Fruit fly (Drosophila melanogaster) whole organism, prepupa: ENCODE results near the gene CG6567.
A peak's percentile ranks its signal among the peaks of the same experiment; 100 is the strongest.

ENCODE experiments used
- Blimp-1 ChIP-seq: fragments of 200-800 bp; sonication (Bioruptor generic); optimal IDR thresholded peaks from 3 replicates; lab custom pipeline; 2017; ENCODE audit warnings: missing biosample characterization, missing genetic modification characterization, mild to moderate bottlenecking, moderate library complexity, missing genetic modification reagents
- CG10631 ChIP-seq: fragments of 200-800 bp; sonication (Bioruptor generic); optimal IDR thresholded peaks from 2 replicates; lab custom pipeline; 2016; ENCODE audit warnings: missing biosample characterization, missing genetic modification characterization
- CG11902 ChIP-seq: fragments of 200-800 bp; sonication (Bioruptor generic); optimal IDR thresholded peaks from 3 replicates; lab custom pipeline; 2016; ENCODE audit warnings: missing biosample characterization, missing genetic modification characterization
- CG15336 ChIP-seq: fragments of 200-800 bp; sonication (Bioruptor generic); IDR thresholded peaks from 2 replicates; pipeline ENCODE4 v1.3.6; 2022; ENCODE audit warnings: missing biosample characterization, missing genetic modification characterization
- CG3032 ChIP-seq: fragments of 200-800 bp; optimal IDR thresholded peaks from 2 replicates; lab custom pipeline; 2019; ENCODE audit warnings: missing biosample characterization, mild to moderate bottlenecking, missing genetic modification characterization, moderate library complexity
- CG31627 ChIP-seq: fragments of 200-800 bp; sonication (Bioruptor generic); optimal IDR thresholded peaks from 3 replicates; lab custom pipeline; 2016; ENCODE audit warnings: missing biosample characterization, missing genetic modification characterization
- CG32006 ChIP-seq: fragments of 200-800 bp; sonication (Bioruptor generic); optimal IDR thresholded peaks from 3 replicates; lab custom pipeline; 2017; ENCODE audit warnings: missing biosample characterization, mild to moderate bottlenecking, missing genetic modification characterization
- CG3919 ChIP-seq: fragments of 200-800 bp; sonication (Bioruptor generic); optimal IDR thresholded peaks from 3 replicates; lab custom pipeline; 2016; ENCODE audit warnings: missing biosample characterization, missing genetic modification characterization
- CG6163 ChIP-seq: fragments of 200-800 bp; sonication (Bioruptor generic); IDR thresholded peaks from 3 replicates; pipeline ENCODE4 v1.3.6; 2022; ENCODE audit warnings: missing biosample characterization, missing genetic modification characterization
- CG6276 ChIP-seq: fragments of 200-800 bp; sonication (Bioruptor generic); optimal IDR thresholded peaks from 2 replicates; lab custom pipeline; 2017; ENCODE audit warnings: missing biosample characterization, mild to moderate bottlenecking, missing genetic modification characterization
- CG6792 ChIP-seq: fragments of 200-800 bp; sonication (Bioruptor generic); optimal IDR thresholded peaks from 3 replicates; lab custom pipeline; 2016; ENCODE audit warnings: missing biosample characterization, missing genetic modification characterization
- CG6854 ChIP-seq: fragments of 200-800 bp; sonication (Bioruptor generic); optimal IDR thresholded peaks from 2 replicates; lab custom pipeline; 2017; ENCODE audit warnings: missing biosample characterization, mild to moderate bottlenecking, missing genetic modification characterization
- CG8119 ChIP-seq: fragments of 200-800 bp; sonication (Bioruptor generic); IDR thresholded peaks from 3 replicates; pipeline ENCODE4 v1.3.6; 2022; ENCODE audit warnings: missing biosample characterization, missing genetic modification characterization
- CG8319 ChIP-seq: fragments of 200-800 bp; sonication (Bioruptor generic); optimal IDR thresholded peaks from 3 replicates; lab custom pipeline; 2016; ENCODE audit warnings: missing biosample characterization, missing genetic modification characterization
- Eip75B ChIP-seq: fragments of 200-800 bp; sonication (Bioruptor generic); optimal IDR thresholded peaks from 3 replicates; lab custom pipeline; 2016; ENCODE audit warnings: missing biosample characterization, missing genetic modification characterization
- Eip78C ChIP-seq: fragments of 200-800 bp; sonication (Bioruptor generic); peaks from one replicate; lab custom pipeline; 2016; ENCODE audit warnings: missing biosample characterization, missing genetic modification characterization
- Ets21C ChIP-seq: fragments of 200-800 bp; sonication (Bioruptor generic); optimal IDR thresholded peaks from 3 replicates; lab custom pipeline; 2016; ENCODE audit warnings: missing biosample characterization, missing genetic modification characterization
- Ets96B ChIP-seq: fragments of 200-800 bp; optimal IDR thresholded peaks from 2 replicates; lab custom pipeline; 2019; ENCODE audit warnings: missing biosample characterization, mild to moderate bottlenecking, missing genetic modification characterization, moderate library complexity
- Gug ChIP-seq: fragments of 200-800 bp; sonication (Bioruptor generic); IDR thresholded peaks from 2 replicates; pipeline ENCODE4 v1.3.6; 2022; ENCODE audit warnings: missing biosample characterization, missing genetic modification characterization
- Hr38 ChIP-seq: sonication (Bioruptor generic); optimal IDR thresholded peaks from 2 replicates; lab custom pipeline; 2016; ENCODE audit warnings: missing biosample characterization, missing genetic modification characterization
- Hr39 ChIP-seq: fragments of 200-800 bp; sonication (Bioruptor generic); optimal IDR thresholded peaks from 2 replicates; lab custom pipeline; 2016; ENCODE audit warnings: missing biosample characterization, missing genetic modification characterization
- Hr4 ChIP-seq: fragments of 200-800 bp; sonication (Bioruptor generic); optimal IDR thresholded peaks from 3 replicates; lab custom pipeline; 2016; ENCODE audit warnings: missing biosample characterization, missing genetic modification characterization
- Met ChIP-seq: fragments of 200-800 bp; sonication (Bioruptor generic); optimal IDR thresholded peaks from 3 replicates; lab custom pipeline; 2016; ENCODE audit warnings: missing biosample characterization, missing genetic modification characterization
- OdsH ChIP-seq: fragments of 200-800 bp; sonication (Bioruptor generic); optimal IDR thresholded peaks from 3 replicates; lab custom pipeline; 2016; ENCODE audit warnings: missing biosample characterization, missing genetic modification characterization
- Sox102F ChIP-seq: fragments of 200-800 bp; sonication (Bioruptor generic); optimal IDR thresholded peaks from 2 replicates; lab custom pipeline; 2016; ENCODE audit warnings: missing biosample characterization, mild to moderate bottlenecking, missing genetic modification characterization
- Sox14 ChIP-seq: fragments of 200-800 bp; sonication (Bioruptor generic); optimal IDR thresholded peaks from 3 replicates; lab custom pipeline; 2016; ENCODE audit warnings: missing biosample characterization, missing genetic modification characterization
- achi ChIP-seq: fragments of 200-800 bp; sonication (Bioruptor generic); optimal IDR thresholded peaks from 3 replicates; lab custom pipeline; 2016; ENCODE audit warnings: missing biosample characterization, missing genetic modification characterization
- cyc ChIP-seq: fragments of 200-800 bp; sonication (Bioruptor generic); optimal IDR thresholded peaks from 3 replicates; lab custom pipeline; 2016; ENCODE audit warnings: missing biosample characterization, missing genetic modification characterization
- dsx ChIP-seq: fragments of 200-800 bp; optimal IDR thresholded peaks from 3 replicates; lab custom pipeline; 2019; ENCODE audit warnings: missing biosample characterization, mild to moderate bottlenecking, missing genetic modification characterization, moderate library complexity; ENCODE audit not compliant: poor library complexity, severe bottlenecking
- eg ChIP-seq: fragments of 200-800 bp; sonication (Bioruptor generic); IDR thresholded peaks from 3 replicates; pipeline ENCODE4 v1.3.6; 2022; ENCODE audit warnings: missing biosample characterization, missing genetic modification characterization
- esn ChIP-seq: fragments of 200-800 bp; sonication (Bioruptor generic); optimal IDR thresholded peaks from 2 replicates; lab custom pipeline; 2016; ENCODE audit warnings: missing biosample characterization, mild to moderate bottlenecking, missing genetic modification characterization, moderate library complexity
- fd59A ChIP-seq: fragments of 200-800 bp; sonication (Bioruptor generic); optimal IDR thresholded peaks from 2 replicates; lab custom pipeline; 2017; ENCODE audit warnings: missing biosample characterization, mild to moderate bottlenecking, missing genetic modification characterization, missing genetic modification reagents
- fd85E ChIP-seq: fragments of 200-800 bp; sonication (Bioruptor generic); optimal IDR thresholded peaks from 3 replicates; lab custom pipeline; 2016; ENCODE audit warnings: missing biosample characterization, missing genetic modification characterization
- lz ChIP-seq: fragments of 200-800 bp; sonication (Bioruptor generic); optimal IDR thresholded peaks from 3 replicates; lab custom pipeline; 2016; ENCODE audit warnings: missing biosample characterization, missing genetic modification characterization
- net ChIP-seq: fragments of 200-800 bp; sonication (Bioruptor generic); optimal IDR thresholded peaks from 3 replicates; lab custom pipeline; 2016; ENCODE audit warnings: missing biosample characterization, missing genetic modification characterization
- pdm3 ChIP-seq: fragments of 200-800 bp; sonication (Bioruptor generic); optimal IDR thresholded peaks from 3 replicates; lab custom pipeline; 2016; ENCODE audit warnings: missing biosample characterization, missing genetic modification characterization
- spab ChIP-seq: fragments of 200-800 bp; sonication (Bioruptor generic); optimal IDR thresholded peaks from 2 replicates; lab custom pipeline; 2017; ENCODE audit warnings: missing biosample characterization, mild to moderate bottlenecking, missing genetic modification characterization, missing genetic modification reagents
- ss ChIP-seq, 2 experiments: fragments of 200-800 bp; sonication (Bioruptor generic); optimal IDR thresholded peaks; 2 replicates in 1 of 2; 3 replicates in 1 of 2; lab custom pipeline; 2017 to 2018; ENCODE audit warnings: mild to moderate bottlenecking in 2 of 2, missing biosample characterization in 2 of 2, missing genetic modification characterization in 2 of 2, moderate library complexity in 1 of 2
- svp ChIP-seq: fragments of 200-800 bp; sonication (Bioruptor generic); peaks from one replicate; lab custom pipeline; 2016; ENCODE audit warnings: missing biosample characterization, missing genetic modification characterization
- vri ChIP-seq: fragments of 200-800 bp; sonication (Bioruptor generic); optimal IDR thresholded peaks from 3 replicates; lab custom pipeline; 2016; ENCODE audit warnings: missing biosample characterization, mild to moderate bottlenecking, missing genetic modification characterization

CG6567 gene

dm6 chr3R:10884031-10884677 is 29.9 kb upstream of the CG6567 start:
- 0 out of 2 replicates have a peak, but pooled peaks have one; percentile 24 for TF ChIP-seq Gug (GFP tag; lab: Robert Waterston, UW)
- no peak for TF ChIP-seq Hr38 (GFP tag; lab: Kevin White, UChicago)
- peak; percentile 39 for TF ChIP-seq svp (GFP tag; lab: Kevin White, UChicago)
- TF ChIP-seq Met (GFP tag; lab: Kevin White, UChicago) = no peak
- peak; percentile 38; the same call in 1 of the 2 replicates for TF ChIP-seq CG15336 (GFP tag; lab: Robert Waterston, UW)
- peak; percentile 39; the same call in 2 of the 3 replicates for TF ChIP-seq CG8119 (GFP tag; lab: Robert Waterston, UW)
- TF ChIP-seq CG10631 (GFP tag; lab: Kevin White, UChicago) = no peak
- peak; percentile 44; the same call in 1 of the 3 replicates for TF ChIP-seq CG6163
- TF ChIP-seq CG3032 = no peak
- peak; percentile 64 for TF ChIP-seq Eip78C (GFP tag; lab: Kevin White, UChicago)
- no peak for TF ChIP-seq lz (GFP tag; lab: Kevin White, UChicago)
- peak; percentile 15 for TF ChIP-seq Hr4 (GFP tag; lab: Kevin White, UChicago)
- TF ChIP-seq eg (GFP tag; lab: Robert Waterston, UW) = peak; percentile 79
- peak; percentile 22 for TF ChIP-seq CG6276
- no peak for TF ChIP-seq Blimp-1 (GFP tag; lab: Kevin White, UChicago)

- TF ChIP-seq Sox102F (GFP tag; lab: Kevin White, UChicago) (peak; percentile 42), Ets21C (GFP tag; lab: Kevin White, UChicago) (peak; percentile 36), CG6276 (no peak), Hr4 (GFP tag; lab: Kevin White, UChicago) (peak; percentile 47), Eip78C (GFP tag; lab: Kevin White, UChicago) (peak; percentile 67), esn (peak; percentile 40), ss (GFP tag; optimal IDR thresholded peaks at IDR 0.05; lab: Kevin White, UChicago) (peak in 1 of 2 experiments; percentile 30), achi (GFP tag; lab: Kevin White, UChicago) (peak; percentile 96), OdsH (peak; percentile 32), eg (GFP tag; lab: Robert Waterston, UW) (peak; percentile 35; the same call in 1 of the 3 replicates), lz (GFP tag; lab: Kevin White, UChicago) (peak; percentile 50), fd85E (GFP tag; lab: Kevin White, UChicago) (no peak), spab (GFP tag; lab: Kevin White, UChicago) (no peak), net (GFP tag; lab: Kevin White, UChicago) (no peak), fd59A (GFP tag; lab: Kevin White, UChicago) (no peak), Sox14 (GFP tag; lab: Kevin White, UChicago) (peak; percentile 65), Met (GFP tag; lab: Kevin White, UChicago) (peak; percentile 39), svp (GFP tag; lab: Kevin White, UChicago) (peak; percentile 65), pdm3 (GFP tag; lab: Kevin White, UChicago) (peak; percentile 45), Ets96B (tag; lab: Kevin White, UChicago) (peak; percentile 9), cyc (peak; percentile 15), CG15336 (GFP tag; lab: Robert Waterston, UW) (no peak), CG3919 (GFP tag; lab: Kevin White, UChicago) (peak; percentile 47), CG6792 (GFP tag; lab: Kevin White, UChicago) (no peak), dsx (GFP tag; lab: Kevin White, UChicago) (peak; percentile 20), Hr39 (peak; percentile 51), Eip75B (peak; percentile 21), CG11902 (GFP tag; lab: Kevin White, UChicago) (no peak), CG6854 (GFP tag; lab: Kevin White, UChicago) (peak; percentile 80), CG31627 (peak; percentile 42), vri (peak; percentile 85), CG32006 (GFP tag; lab: Kevin White, UChicago) (peak; percentile 5), Blimp-1 (GFP tag; lab: Kevin White, UChicago) (peak; percentile 95), CG3032 (peak; percentile 43), CG8319 (GFP tag; lab: Kevin White, UChicago) (no peak)
Measured at dm6 chr3R:10881824-10882559, 27.7 kb upstream of the CG6567 start, which contains the start of gene Tpc1. Tpc1 (minus strand) TSS chr3R:10882188.
